Worm (Caenorhabditis elegans) whole organism, L4/young adult: ENCODE results near the gene Y43F8B.23.

Experiments
- W03F9.2 ChIP-seq: fragments of 150-350 bp; optimal IDR thresholded peaks from 2 replicates; lab custom pipeline; 2014; ENCODE audit warnings: missing biosample characterization, missing genetic modification characterization
- dao-5 ChIP-seq: sonication (generic microtip); optimal IDR thresholded peaks from 2 replicates; lab custom pipeline; 2016; ENCODE audit warnings: missing genotype, missing genetic modification characterization, moderate library complexity, missing compliant biosample characterization
- him-1 ChIP-seq: sonication (generic microtip); optimal IDR thresholded peaks from 2 replicates; lab custom pipeline; 2016; ENCODE audit warnings: missing genotype, missing genetic modification reagents, missing genetic modification characterization, missing compliant biosample characterization

Gene Y43F8B.23

ce11 chrV:19482535-19482934, 15.1 kb upstream of the Y43F8B.23 start, which contains the start of gene Y43F8B.22:
Gene Y43F8B.22 (plus strand): TSS chrV:19482835.
- TF ChIP-seq dao-5 (no peak), him-1 (tag; lab: Kevin White, UChicago) (no peak), W03F9.2 (no peak)

- TF ChIP-seq him-1 (tag; lab: Kevin White, UChicago) = no peak
- no peak for TF ChIP-seq W03F9.2
- no peak for TF ChIP-seq dao-5
These were observed 10.4 kb upstream of the Y43F8B.23 start, which contains the start of gene Y43F8B.9 for ce11 chrV:19477852-19478251. Gene Y43F8B.9 (plus strand): TSS chrV:19478152.

DNA sequence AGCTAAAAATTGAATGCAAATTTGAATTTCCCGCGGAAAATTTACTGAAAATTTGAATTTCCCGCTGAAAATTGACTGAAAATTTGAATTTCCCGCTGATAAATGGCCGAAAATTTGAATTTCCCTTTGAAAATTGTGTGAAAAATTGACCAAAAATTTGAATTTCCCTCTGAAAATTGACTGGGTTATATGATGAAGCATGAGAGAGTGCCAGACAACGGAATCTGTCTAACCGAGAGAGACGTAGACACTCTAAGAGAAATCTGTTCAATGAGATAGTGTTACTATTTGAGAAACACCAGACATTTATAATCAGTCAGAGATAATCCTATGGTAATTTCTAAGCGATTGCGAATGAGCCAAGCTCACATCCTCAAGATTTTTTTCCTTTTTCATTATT, 9.9 kb upstream of the Y43F8B.23 start:
- TF ChIP-seq W03F9.2 (no peak), him-1 (tag; lab: Kevin White, UChicago) (no peak), dao-5 (no peak)

DNA sequence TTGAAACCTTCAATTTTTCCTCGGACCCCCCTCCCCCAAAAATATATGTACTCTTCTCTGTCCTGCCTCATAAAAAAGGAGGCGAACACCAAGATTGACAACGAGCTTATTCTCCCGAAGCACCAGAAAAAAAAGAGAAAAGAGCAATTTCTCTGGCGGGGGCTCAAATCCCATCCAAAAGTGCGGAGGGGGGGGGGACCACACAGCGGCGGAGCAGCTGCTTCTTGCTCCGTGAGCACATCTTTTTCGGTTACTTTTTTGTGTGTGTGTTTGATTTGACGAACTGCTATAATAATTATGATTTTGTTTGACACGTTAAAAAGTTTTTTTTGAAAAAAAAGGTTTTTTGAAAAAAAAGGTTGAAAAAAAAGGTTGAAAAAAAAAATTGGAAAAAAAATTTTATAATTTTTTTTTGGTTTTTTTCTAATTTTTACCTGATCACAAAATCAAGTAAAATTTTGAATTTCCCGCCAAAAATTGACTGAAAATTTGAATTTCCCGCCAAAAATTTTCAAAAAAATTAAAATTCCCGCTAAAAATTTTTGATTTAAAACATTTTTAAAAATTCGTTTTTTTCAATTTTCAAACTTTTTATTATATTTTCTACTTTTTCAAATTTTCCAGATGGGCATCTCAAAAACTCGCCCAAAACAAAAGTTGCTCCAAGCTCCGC, 6.5 kb upstream of the Y43F8B.23 start, which contains the start of gene Y43F8B.10:
Gene Y43F8B.10, plus strand, starts transcription at position 623 of the 673 bp plus-strand sequence.
- TF ChIP-seq dao-5 = no peak
- no peak for TF ChIP-seq him-1 (tag; lab: Kevin White, UChicago)
- TF ChIP-seq W03F9.2 = no peak

- TF ChIP-seq W03F9.2 (no peak), dao-5 (no peak), him-1 (tag; lab: Kevin White, UChicago) (no peak)
These were observed 2.9 kb upstream of the Y43F8B.23 start, which contains the start of gene Y43F8B.11 for ce11 chrV:19470385-19470784. Gene Y43F8B.11 (plus strand): TSS chrV:19470685.

ce11 chrV:19468083-19468482, 635 bp upstream of the Y43F8B.23 start, which contains the start of gene Y43F8B.12:
Gene Y43F8B.12 (plus strand): TSS chrV:19468383.
- TF ChIP-seq dao-5 (no peak), him-1 (tag; lab: Kevin White, UChicago) (no peak), W03F9.2 (no peak)

- TF ChIP-seq dao-5 (no peak), W03F9.2 (no peak), him-1 (tag; lab: Kevin White, UChicago) (no peak)
These were observed 4.8 kb downstream of the Y43F8B.23 start, which contains the start of gene Y43F8B.25 for ce11 chrV:19462612-19463011. Gene Y43F8B.25 (plus strand): TSS chrV:19462912.

DNA sequence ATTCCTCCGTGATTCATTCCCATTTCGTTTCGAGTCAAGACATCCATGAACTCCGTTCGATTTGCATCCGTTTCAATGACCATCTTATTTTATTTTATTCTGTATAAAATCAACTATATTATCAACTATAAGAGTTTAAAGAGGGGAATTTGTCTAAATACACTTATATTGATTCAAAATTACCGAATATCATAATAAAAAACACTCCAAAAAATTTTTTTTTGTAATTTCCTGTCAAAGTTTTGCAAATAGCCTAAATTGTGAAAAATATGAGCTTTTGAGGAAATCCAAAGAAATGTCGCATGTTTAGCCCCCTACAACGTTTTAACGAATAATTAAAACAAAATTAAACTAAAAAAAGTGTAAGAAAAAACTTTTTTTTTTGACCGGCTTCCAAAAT, 5.4 kb downstream of the Y43F8B.23 start, which contains the start of gene Y43F8B.15:
Gene Y43F8B.15, minus strand, starts transcription at position 101 of the 400 bp plus-strand sequence.
- no peak for TF ChIP-seq dao-5

ce11 chrV:19457120-19457519, 10.3 kb downstream of the Y43F8B.23 start, which contains the start of gene Y43F8B.24:
Gene Y43F8B.24 (plus strand): TSS chrV:19457420.
- TF ChIP-seq W03F9.2 = no peak
- no peak for TF ChIP-seq dao-5

DNA sequence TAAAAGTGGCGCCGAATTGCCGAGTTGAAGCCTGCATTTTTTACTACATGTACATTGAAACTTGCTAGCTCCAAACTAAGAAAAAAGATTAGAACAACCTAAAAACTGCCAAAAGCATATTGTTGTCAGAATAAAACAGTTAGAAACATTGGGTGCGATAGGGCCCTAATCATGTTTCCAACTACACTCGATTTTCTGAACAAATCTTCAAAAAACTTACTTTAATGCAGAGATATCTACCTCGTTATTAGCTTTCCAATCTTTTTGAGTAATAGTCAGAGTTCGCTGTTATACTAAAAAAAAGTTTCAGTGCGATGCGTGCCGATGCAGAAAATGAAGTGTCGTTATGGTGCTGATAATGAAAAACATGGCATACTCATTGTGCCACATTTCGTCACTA, 11.8 kb downstream of the Y43F8B.23 start, which contains the start of the genes Y43F8B.13 and Y43F8B.14:
Gene Y43F8B.13, plus strand, starts transcription at position 301 of the 400 bp plus-strand sequence.
Gene Y43F8B.14, minus strand, starts transcription at position 322 of the 400 bp plus-strand sequence.
- TF ChIP-seq him-1 (tag; lab: Kevin White, UChicago) = no peak
- TF ChIP-seq dao-5 = no peak
- TF ChIP-seq W03F9.2 = no peak

DNA sequence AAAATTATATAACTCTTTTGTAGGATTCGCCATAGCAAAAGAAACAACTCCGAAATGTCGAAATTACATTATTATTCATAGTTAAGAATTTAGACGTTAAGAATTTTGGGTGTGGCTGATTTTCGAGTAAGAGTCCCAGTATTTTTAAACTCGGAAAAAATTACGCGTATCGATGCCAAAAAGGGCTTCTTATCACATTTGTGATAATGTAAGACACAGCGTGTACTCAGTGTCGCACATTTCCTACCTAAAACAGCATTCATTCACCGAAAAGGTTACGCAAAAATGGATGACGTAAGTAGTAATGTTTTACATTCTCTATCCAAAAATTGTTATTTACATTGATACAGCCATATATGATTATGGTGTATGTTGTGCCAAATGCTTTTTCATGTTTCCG, 17.9 kb downstream of the Y43F8B.23 start, which contains the start of gene M04C3.5:
Gene M04C3.5, plus strand, starts transcription at position 190 of the 400 bp plus-strand sequence.
- TF ChIP-seq W03F9.2 (no peak), dao-5 (no peak), him-1 (tag; lab: Kevin White, UChicago) (no peak)

ce11 chrV:19448805-19449204, 18.6 kb downstream of the Y43F8B.23 start, which contains the start of gene M04C3.2:
Gene M04C3.2 (minus strand): TSS chrV:19448905.
- TF ChIP-seq W03F9.2 = no peak

DNA sequence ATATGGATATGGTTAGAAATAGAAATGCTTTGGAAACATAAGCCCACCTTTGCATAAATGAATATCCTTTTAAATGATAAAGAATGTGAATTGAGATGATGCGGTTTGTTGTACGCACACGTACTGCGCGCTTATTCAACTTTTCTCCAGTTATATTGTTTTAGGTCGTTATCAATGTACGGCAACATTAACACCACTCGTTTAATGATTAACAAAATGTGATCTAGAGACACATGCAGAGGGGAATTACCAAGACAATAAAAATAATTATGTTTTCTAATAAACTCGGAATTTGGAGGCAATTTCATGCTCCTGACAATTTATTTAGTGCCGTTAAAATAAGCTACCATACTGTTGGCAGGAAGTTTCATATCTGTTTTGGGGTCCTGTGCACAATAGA, 22.0 kb downstream of the Y43F8B.23 start, which contains the start of gene M04C3.1:
Gene M04C3.1, minus strand, starts transcription at position 164 of the 400 bp plus-strand sequence.
- no peak for TF ChIP-seq dao-5
- no peak for TF ChIP-seq him-1 (tag; lab: Kevin White, UChicago)
- TF ChIP-seq W03F9.2 = no peak

- no peak for TF ChIP-seq him-1 (tag; lab: Kevin White, UChicago)
- TF ChIP-seq dao-5 = no peak
- TF ChIP-seq W03F9.2 = no peak
These were observed 23.8 kb downstream of the Y43F8B.23 start for ce11 chrV:19443599-19443998.

DNA sequence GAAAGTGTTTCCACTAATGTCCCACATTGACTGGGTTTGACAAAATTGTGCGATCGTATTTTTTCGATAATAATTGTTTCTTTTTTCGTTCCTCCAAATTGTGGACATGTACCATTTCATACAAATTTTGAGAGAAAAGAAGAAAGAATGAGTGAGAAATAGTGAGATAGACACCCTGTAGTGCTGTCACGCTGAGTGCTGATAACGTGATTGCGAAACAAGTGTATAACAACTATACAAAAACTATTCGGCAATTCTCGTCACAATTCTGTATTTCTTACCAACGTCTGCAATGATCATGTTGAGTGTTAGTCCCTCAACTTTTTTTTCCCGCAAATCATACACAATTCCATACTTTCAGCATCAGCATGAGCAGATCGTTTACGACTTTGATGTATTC, 31.1 kb downstream of the Y43F8B.23 start, which contains the start of gene C25F9.14:
Gene C25F9.14, plus strand, starts transcription at position 178 of the 400 bp plus-strand sequence.
- TF ChIP-seq him-1 (tag; lab: Kevin White, UChicago) = no peak
- no peak for TF ChIP-seq W03F9.2
- no peak for TF ChIP-seq dao-5
